Fruit fly (Drosophila melanogaster): ENCODE data around the gene CkIalpha.
A peak's percentile ranks its signal among the peaks of the same experiment; 100 is the strongest.

Gene CkIalpha

dm6 chrX:12699095-12699750 lies 45.8 kb downstream of the CkIalpha start (continued):
- no peak for TF ChIP-seq MTF-1 (GFP tag; optimal IDR thresholded peaks at IDR 0.05; ENCODE audit: borderline replicate concordance)
- no peak for TF ChIP-seq sima (GFP tag; optimal IDR thresholded peaks at IDR 0.05)
- peak; percentile 3 for TF ChIP-seq Dad (GFP tag; optimal IDR thresholded peaks at IDR 0.05)
- TF ChIP-seq CG18764 (GFP tag; optimal IDR thresholded peaks at IDR 0.05), result no peak
- no peak for TF ChIP-seq CG3407 (GFP tag; optimal IDR thresholded peaks at IDR 0.05)
- peak; percentile 30 for TF ChIP-seq CG13624 (GFP tag; optimal IDR thresholded peaks at IDR 0.05)
- TF ChIP-seq ems (GFP tag; optimal IDR thresholded peaks at IDR 0.05), result no peak
- 0 out of 3 replicates have a peak, but pooled peaks have one; percentile 21 for TF ChIP-seq CG7357 (GFP tag; IDR thresholded peaks at IDR 0.05)
- no peak for TF ChIP-seq gcm2 (GFP tag; optimal IDR thresholded peaks at IDR 0.05)
- no peak for TF ChIP-seq Max (GFP tag; optimal IDR thresholded peaks at IDR 0.05)
- TF ChIP-seq lov (optimal IDR thresholded peaks at IDR 0.05), result no peak
- 0 out of 3 replicates have a peak, but pooled peaks have one; percentile 12 for TF ChIP-seq lov (GFP tag; IDR thresholded peaks at IDR 0.05)
- TF ChIP-seq sens (GFP tag), result peak; percentile 87
- TF ChIP-seq sob (GFP tag; IDR thresholded peaks at IDR 0.05), result 0 out of 2 replicates have a peak, but pooled peaks have one; percentile 20
- TF ChIP-seq CG42726 (GFP tag; IDR thresholded peaks at IDR 0.05; ENCODE audit: partially characterized antibody), result no peak
- peak; percentile 53 for TF ChIP-seq slbo (GFP tag; IDR thresholded peaks at IDR 0.05)
- TF ChIP-seq CG1647 (GFP tag; optimal IDR thresholded peaks at IDR 0.05), result no peak
- peak; percentile 28 for TF ChIP-seq CG14710 (tag; optimal IDR thresholded peaks at IDR 0.05)
- TF ChIP-seq ken (GFP tag; IDR thresholded peaks at IDR 0.05), result no peak
- no peak for TF ChIP-seq bigmax (GFP tag; optimal IDR thresholded peaks at IDR 0.05)
- TF ChIP-seq sna (GFP tag; IDR thresholded peaks at IDR 0.05; ENCODE audit: partially characterized antibody), result no peak
- no peak for TF ChIP-seq stc (GFP tag; IDR thresholded peaks at IDR 0.05)
- TF ChIP-seq Eip74EF (GFP tag; optimal IDR thresholded peaks at IDR 0.05), result no peak
- no peak for TF ChIP-seq danr (GFP tag; IDR thresholded peaks at IDR 0.05)
- no peak for TF ChIP-seq CG8765 (GFP tag; IDR thresholded peaks at IDR 0.05)
- TF ChIP-seq CG9609 (GFP tag; optimal IDR thresholded peaks at IDR 0.05), result peak; percentile 19
- no peak for TF ChIP-seq NFAT (GFP tag; IDR thresholded peaks at IDR 0.05)
- TF ChIP-seq CG6175 (GFP tag; IDR thresholded peaks at IDR 0.05), result no peak
- TF ChIP-seq CG8388 (GFP tag; optimal IDR thresholded peaks at IDR 0.05), result no peak
- peak; percentile 8 for TF ChIP-seq CG10209 (GFP tag; optimal IDR thresholded peaks at IDR 0.05)
- peak; percentile 23 for TF ChIP-seq Asciz (GFP tag; optimal IDR thresholded peaks at IDR 0.05)
- TF ChIP-seq CG2875 (GFP tag; optimal IDR thresholded peaks at IDR 0.05), result no peak
- no peak for TF ChIP-seq nerfin-1 (tag; optimal IDR thresholded peaks at IDR 0.05)
- TF ChIP-seq zf30C (GFP tag; optimal IDR thresholded peaks at IDR 0.05), result peak; percentile 26
- no peak for TF ChIP-seq CG7987 (GFP tag; optimal IDR thresholded peaks at IDR 0.05)
- peak; percentile 43 for TF ChIP-seq CG2120 (GFP tag; optimal IDR thresholded peaks at IDR 0.05)
- TF ChIP-seq kni (GFP tag; optimal IDR thresholded peaks at IDR 0.05), result no peak
- TF ChIP-seq CG1233 (GFP tag; optimal IDR thresholded peaks at IDR 0.05), result no peak
- no peak for TF ChIP-seq sr (GFP tag; IDR thresholded peaks at IDR 0.05)
- TF ChIP-seq HLH54F (GFP tag; optimal IDR thresholded peaks at IDR 0.05), result no peak
- peak; percentile 65 for TF ChIP-seq gem (tag; optimal IDR thresholded peaks at IDR 0.05)
- TF ChIP-seq CG8944 (GFP tag; optimal IDR thresholded peaks at IDR 0.05), result no peak
- peak; percentile 14 for TF ChIP-seq CG15514 (GFP tag; optimal IDR thresholded peaks at IDR 0.05)
- TF ChIP-seq sim (GFP tag; IDR thresholded peaks at IDR 0.05), result no peak
- no peak for TF ChIP-seq CG30431 (GFP tag; optimal IDR thresholded peaks at IDR 0.05)
- no peak for TF ChIP-seq Sry-δ (GFP tag; optimal IDR thresholded peaks at IDR 0.05)
- TF ChIP-seq grn (GFP tag; optimal IDR thresholded peaks at IDR 0.05), result no peak
- peak; percentile 20; the same call in 2 of the 3 replicates for TF ChIP-seq tgo (GFP tag; IDR thresholded peaks at IDR 0.05)
- no peak for TF ChIP-seq CG11085 (GFP tag; IDR thresholded peaks at IDR 0.05)
- TF ChIP-seq CG4707 (GFP tag; optimal IDR thresholded peaks at IDR 0.05), result no peak
- no peak for TF ChIP-seq HmgD (GFP tag; optimal IDR thresholded peaks at IDR 0.05)

All from whole organism, embryonic.